Fruit fly (Drosophila melanogaster) whole organism, embryonic: ENCODE measurements around the gene CG8870.
A peak's percentile ranks its signal among the peaks of the same experiment; 100 is the strongest.

ENCODE experiments used
- B-H2 ChIP-seq: fragments of 200-800 bp; sonication (Bioruptor generic); optimal IDR thresholded peaks from 2 replicates; lab custom pipeline; 2018; ENCODE audit warnings: missing biosample characterization, mild to moderate bottlenecking, missing genetic modification characterization
- BEAF-32 ChIP-seq: fragments of 200-800 bp; sonication (Bioruptor generic); optimal IDR thresholded peaks from 3 replicates; lab custom pipeline; 2017; ENCODE audit warnings: missing biosample characterization, missing genetic modification characterization, mild to moderate bottlenecking, moderate library complexity, missing genetic modification reagents
- CG1024 ChIP-seq: fragments of 200-800 bp; sonication (Bioruptor generic); IDR thresholded peaks from 2 replicates; pipeline ENCODE4 v1.3.6; 2022; ENCODE audit warnings: missing biosample characterization, missing genetic modification characterization
- CG10462 ChIP-seq: fragments of 200-800 bp; sonication (Bioruptor generic); optimal IDR thresholded peaks from 2 replicates; lab custom pipeline; 2016; ENCODE audit warnings: missing biosample characterization, missing genetic modification characterization
- CG14050 ChIP-seq: fragments of 200-800 bp; sonication (Bioruptor generic); IDR thresholded peaks from 3 replicates; pipeline ENCODE4 v1.3.6; 2022; ENCODE audit warnings: missing biosample characterization, missing genetic modification characterization
- CG1647 ChIP-seq: fragments of 200-800 bp; sonication (Bioruptor generic); optimal IDR thresholded peaks from 3 replicates; lab custom pipeline; 2016; ENCODE audit warnings: missing biosample characterization, missing genetic modification characterization
- CG16813 ChIP-seq: fragments of 200-800 bp; sonication (Bioruptor generic); IDR thresholded peaks from 3 replicates; pipeline ENCODE4 v1.3.6; 2022; ENCODE audit warnings: missing biosample characterization, missing genetic modification characterization; ENCODE audit not compliant: partially characterized antibody
- CG2202 ChIP-seq: fragments of 200-800 bp; sonication (Bioruptor generic); optimal IDR thresholded peaks from 2 replicates; lab custom pipeline; 2018; ENCODE audit warnings: missing biosample characterization, mild to moderate bottlenecking, missing genetic modification characterization
- CG30431 ChIP-seq: fragments of 200-800 bp; sonication (Bioruptor generic); optimal IDR thresholded peaks from 2 replicates; lab custom pipeline; 2017; ENCODE audit warnings: missing biosample characterization, missing genetic modification characterization
- CG34376 ChIP-seq: fragments of 200-800 bp; sonication (Bioruptor generic); optimal IDR thresholded peaks from 2 replicates; lab custom pipeline; 2018; ENCODE audit warnings: missing biosample characterization, mild to moderate bottlenecking, missing genetic modification characterization
- CG4730 ChIP-seq: fragments of 200-800 bp; sonication (Bioruptor generic); IDR thresholded peaks from 2 replicates; pipeline ENCODE4 v1.3.6; 2022; ENCODE audit warnings: missing biosample characterization, missing genetic modification characterization
- CG4820 ChIP-seq: fragments of 200-800 bp; sonication (Bioruptor generic); optimal IDR thresholded peaks from 3 replicates; lab custom pipeline; 2016; ENCODE audit warnings: missing biosample characterization, missing genetic modification characterization
- CG7372 ChIP-seq: fragments of 200-800 bp; sonication (Bioruptor generic); IDR thresholded peaks from 2 replicates; pipeline ENCODE4 v1.3.6; 2022; ENCODE audit warnings: missing biosample characterization, missing genetic modification characterization
- CG8281 ChIP-seq: fragments of 200-800 bp; sonication (Bioruptor generic); optimal IDR thresholded peaks from 2 replicates; lab custom pipeline; 2018; ENCODE audit warnings: missing biosample characterization, mild to moderate bottlenecking, missing genetic modification characterization, moderate library complexity
- CG9215 ChIP-seq: fragments of 200-800 bp; sonication (Bioruptor generic); IDR thresholded peaks from 2 replicates; pipeline ENCODE4 v1.3.6; 2022; ENCODE audit warnings: missing biosample characterization, missing genetic modification characterization
- CG9817 ChIP-seq: fragments of 200-800 bp; sonication (Bioruptor generic); optimal IDR thresholded peaks from 2 replicates; lab custom pipeline; 2018; ENCODE audit warnings: missing biosample characterization, mild to moderate bottlenecking, missing genetic modification characterization, moderate library complexity
- Dref ChIP-seq: fragments of 200-800 bp; sonication (Bioruptor generic); IDR thresholded peaks from 2 replicates; pipeline ENCODE4 v1.3.6; 2022; ENCODE audit warnings: missing biosample characterization, missing genetic modification characterization
- Fer2 ChIP-seq: fragments of 200-800 bp; sonication (Bioruptor generic); optimal IDR thresholded peaks from 2 replicates; lab custom pipeline; 2018; ENCODE audit warnings: missing biosample characterization, mild to moderate bottlenecking, missing genetic modification characterization, moderate library complexity
- Fer3 ChIP-seq: fragments of 200-800 bp; sonication (Bioruptor generic); optimal IDR thresholded peaks from 2 replicates; lab custom pipeline; 2018; ENCODE audit warnings: missing biosample characterization, mild to moderate bottlenecking, missing genetic modification characterization, moderate library complexity
- Gug ChIP-seq: fragments of 200-800 bp; sonication (Bioruptor generic); IDR thresholded peaks from 4 replicates; pipeline ENCODE4 v1.3.6; 2022; ENCODE audit warnings: missing biosample characterization, missing genetic modification characterization
- HLH54F ChIP-seq: fragments of 200-800 bp; sonication (Bioruptor generic); optimal IDR thresholded peaks from 3 replicates; lab custom pipeline; 2016; ENCODE audit warnings: missing biosample characterization, missing genetic modification characterization
- HmgZ ChIP-seq: fragments of 200-800 bp; sonication (Bioruptor generic); optimal IDR thresholded peaks from 2 replicates; lab custom pipeline; 2018; ENCODE audit warnings: missing biosample characterization, mild to moderate bottlenecking, missing genetic modification characterization
- Hr39 ChIP-seq: fragments of >200 bp; optimal IDR thresholded peaks from 2 replicates; lab custom pipeline; 2017
- Hr51 ChIP-seq, 2 experiments: fragments of 200-800 bp; sonication (Bioruptor generic); optimal IDR thresholded peaks; 2 replicates in 1 of 2; 3 replicates in 1 of 2; lab custom pipeline; 2016 to 2018; ENCODE audit warnings: missing biosample characterization in 2 of 2, missing genetic modification characterization in 2 of 2, mild to moderate bottlenecking in 1 of 2, moderate library complexity in 1 of 2
- Lpt ChIP-seq: fragments of >200 bp; optimal IDR thresholded peaks from 2 replicates; lab custom pipeline; 2018; ENCODE audit warnings: missing biosample characterization, missing genetic modification characterization
- Mad ChIP-seq: fragments of 200-800 bp; sonication (Bioruptor generic); optimal IDR thresholded peaks from 2 replicates; lab custom pipeline; 2016; ENCODE audit warnings: missing biosample characterization, missing genetic modification characterization
- Meics ChIP-seq: fragments of 200-800 bp; sonication (Bioruptor generic); optimal IDR thresholded peaks from 2 replicates; lab custom pipeline; 2017; ENCODE audit warnings: missing biosample characterization, mild to moderate bottlenecking, missing genetic modification characterization
- Nf-YB ChIP-seq: fragments of 200-800 bp; sonication (Bioruptor generic); optimal IDR thresholded peaks from 3 replicates; lab custom pipeline; 2019; ENCODE audit warnings: missing biosample characterization, mild to moderate bottlenecking, missing genetic modification characterization, moderate library complexity
- Oaz ChIP-seq: fragments of 200-800 bp; sonication (Bioruptor generic); IDR thresholded peaks from 2 replicates; pipeline ENCODE4 v1.3.6; 2022; ENCODE audit warnings: missing biosample characterization, missing genetic modification characterization
- Ravus ChIP-seq: fragments of 200-800 bp; sonication (Bioruptor generic); IDR thresholded peaks from 2 replicates; pipeline ENCODE4 v1.3.6; 2022; ENCODE audit warnings: missing biosample characterization, missing genetic modification characterization
- Sry-δ ChIP-seq: fragments of 200-800 bp; sonication (Bioruptor generic); optimal IDR thresholded peaks from 2 replicates; lab custom pipeline; 2016; ENCODE audit warnings: missing biosample characterization, missing genetic modification characterization
- amos ChIP-seq: fragments of 200-800 bp; sonication (Bioruptor generic); IDR thresholded peaks from 2 replicates; pipeline ENCODE4 v1.3.6; 2022; ENCODE audit warnings: missing biosample characterization, missing genetic modification characterization; ENCODE audit not compliant: partially characterized antibody
- ara ChIP-seq: fragments of 200-800 bp; sonication (Bioruptor generic); IDR thresholded peaks from 2 replicates; pipeline ENCODE4 v1.3.6; 2022; ENCODE audit warnings: missing biosample characterization, missing genetic modification characterization
- bcd ChIP-seq: fragments of 200-800 bp; sonication (Bioruptor generic); optimal IDR thresholded peaks from 2 replicates; lab custom pipeline; 2017; ENCODE audit warnings: missing biosample characterization, mild to moderate bottlenecking, missing genetic modification characterization
- bsh ChIP-seq, 2 experiments: fragments of 200-800 bp; sonication (Bioruptor generic); optimal IDR thresholded peaks; 2 replicates each; lab custom pipeline; 2017 to 2018; ENCODE audit warnings: mild to moderate bottlenecking in 2 of 2, missing biosample characterization in 2 of 2, missing genetic modification characterization in 2 of 2, moderate library complexity in 1 of 2
- croc ChIP-seq: fragments of 200-800 bp; sonication (Bioruptor generic); conservative IDR thresholded peaks from 3 replicates; pipeline ENCODE4 v1.3.6; 2022; ENCODE audit warnings: missing biosample characterization, missing genetic modification characterization
- dan ChIP-seq: fragments of 200-800 bp; sonication (Bioruptor generic); IDR thresholded peaks from 2 replicates; pipeline ENCODE4 v1.3.6; 2022; ENCODE audit warnings: missing biosample characterization, missing genetic modification characterization
- dm ChIP-seq: fragments of 200-800 bp; sonication (Bioruptor generic); optimal IDR thresholded peaks from 3 replicates; lab custom pipeline; 2016; ENCODE audit warnings: missing biosample characterization, missing genetic modification characterization
- dmrt99B ChIP-seq: fragments of 200-800 bp; sonication (Bioruptor generic); optimal IDR thresholded peaks from 2 replicates; lab custom pipeline; 2018; ENCODE audit warnings: missing biosample characterization, mild to moderate bottlenecking, missing genetic modification characterization, moderate library complexity
- en ChIP-seq: fragments of 200-800 bp; sonication (Bioruptor generic); optimal IDR thresholded peaks from 2 replicates; lab custom pipeline; 2016; ENCODE audit warnings: missing biosample characterization, missing genetic modification characterization
- ewg ChIP-seq: fragments of 200-800 bp; sonication (Bioruptor generic); optimal IDR thresholded peaks from 3 replicates; lab custom pipeline; 2017; ENCODE audit warnings: mild to moderate bottlenecking, missing biosample characterization, missing genetic modification reagents, missing genetic modification characterization
- hb ChIP-seq: fragments of 200-800 bp; sonication (Bioruptor generic); IDR thresholded peaks from 3 replicates; pipeline ENCODE4 v1.3.6; 2022; ENCODE audit warnings: missing biosample characterization, missing genetic modification characterization; ENCODE audit not compliant: partially characterized antibody
- jing ChIP-seq: fragments of 200-800 bp; sonication (Bioruptor generic); optimal IDR thresholded peaks from 2 replicates; lab custom pipeline; 2018; ENCODE audit warnings: missing biosample characterization, mild to moderate bottlenecking, missing genetic modification characterization
- ken ChIP-seq: fragments of 200-800 bp; sonication (Bioruptor generic); IDR thresholded peaks from 3 replicates; pipeline ENCODE4 v1.3.6; 2022; ENCODE audit warnings: missing biosample characterization, missing genetic modification characterization
- prd ChIP-seq, 3 experiments: fragments of >200 bp in 2 of 3; fragments of 200-800 bp in 1 of 3; sonication (Bioruptor generic) in 1 of 3; optimal IDR thresholded peaks in 2 of 3; IDR thresholded peaks in 1 of 3; 2 replicates in 2 of 3; 3 replicates in 1 of 3; pipeline versions ENCODE4 v1.3.6 to Lab custom; 2017 to 2022; ENCODE audit warnings: missing biosample characterization in 1 of 3, missing genetic modification characterization in 1 of 3
- ro ChIP-seq: fragments of 200-800 bp; sonication (Bioruptor generic); IDR thresholded peaks from 2 replicates; pipeline ENCODE4 v1.3.6; 2022; ENCODE audit warnings: missing biosample characterization, missing genetic modification characterization
- unc-4 ChIP-seq: fragments of 200-800 bp; sonication (Bioruptor generic); IDR thresholded peaks from 2 replicates; pipeline ENCODE4 v1.3.6; 2022; ENCODE audit warnings: missing biosample characterization, missing genetic modification characterization; ENCODE audit not compliant: partially characterized antibody
- zfh2 ChIP-seq: fragments of 200-800 bp; sonication (Bioruptor generic); optimal IDR thresholded peaks from 2 replicates; lab custom pipeline; 2016; ENCODE audit warnings: missing biosample characterization, missing genetic modification characterization

CG8870 gene

DNA sequence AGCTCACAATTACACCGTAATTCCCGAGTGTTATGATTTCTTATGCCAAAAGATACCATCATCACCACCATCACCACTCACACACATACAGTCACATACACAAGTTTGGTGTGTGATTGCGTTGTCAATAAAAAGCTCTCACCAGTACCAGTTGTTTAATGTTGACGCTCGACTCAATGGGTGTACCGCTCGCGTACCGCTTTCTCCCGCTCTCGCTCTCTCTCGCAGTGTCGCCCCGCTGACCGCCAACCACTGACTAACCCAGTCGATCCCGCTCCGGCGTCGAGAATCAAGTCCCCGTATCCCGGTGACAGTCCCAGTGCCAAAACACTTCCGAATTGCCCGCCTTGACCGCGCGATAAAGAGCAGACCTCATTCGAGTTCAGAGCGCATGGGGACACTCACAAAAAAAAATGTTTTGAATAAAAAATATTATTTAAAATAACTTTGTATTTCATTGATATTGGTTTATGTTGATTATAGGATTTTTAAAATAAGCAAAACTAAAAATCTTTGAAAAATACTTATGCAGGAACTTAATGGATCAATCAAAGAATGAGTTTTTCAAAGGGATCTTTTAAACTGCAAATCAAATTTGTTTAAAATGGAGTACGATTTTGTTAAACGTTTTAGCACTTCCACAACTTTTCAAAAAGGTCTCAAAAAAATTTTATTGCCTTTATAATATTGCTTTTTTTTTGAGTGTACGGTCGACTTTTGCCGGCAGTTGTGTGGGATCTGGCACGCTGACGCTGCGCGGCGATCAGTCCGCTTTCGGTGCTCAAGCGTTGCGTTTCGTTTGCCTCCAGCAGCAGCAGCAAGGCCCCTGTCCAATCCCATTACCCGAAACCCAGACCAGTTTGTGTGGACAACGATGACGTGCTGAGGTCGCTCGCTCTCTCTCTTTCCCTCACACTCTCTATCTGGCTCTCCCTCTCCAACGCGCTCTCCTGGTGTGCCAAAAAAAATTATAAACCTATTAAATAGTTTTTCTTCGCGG is 15.2 kb upstream of the CG8870 start, which contains the start of gene Dic1 (continued):
- no peak for TF ChIP-seq dan (GFP tag; lab: Robert Waterston, UW)
- TF ChIP-seq Ravus (GFP tag; lab: Robert Waterston, UW) = peak; percentile 69
- TF ChIP-seq Hr39 (lab: Kevin White, UChicago) = no peak
- peak; percentile 99 for TF ChIP-seq bcd (GFP tag; lab: Kevin White, UChicago)
- peak; percentile 84 for TF ChIP-seq dm (GFP tag; lab: Kevin White, UChicago)
- TF ChIP-seq ara = peak; percentile 79
- peak; percentile 92 for TF ChIP-seq CG9215
- peak; percentile 90 for TF ChIP-seq B-H2 (GFP tag; lab: Kevin White, UChicago)
- TF ChIP-seq Meics (GFP tag; lab: Kevin White, UChicago) = peak; percentile 98
- TF ChIP-seq Sry-δ (GFP tag; lab: Kevin White, UChicago) = peak; percentile 46
- peak; percentile 86 for TF ChIP-seq Oaz (GFP tag; lab: Robert Waterston, UW)
- TF ChIP-seq HLH54F (GFP tag; lab: Kevin White, UChicago) = peak; percentile 93
- TF ChIP-seq unc-4 (GFP tag; lab: Robert Waterston, UW) = no peak
- no peak; the same call in 1 of the 2 replicates for TF ChIP-seq amos (GFP tag; lab: Robert Waterston, UW)
- TF ChIP-seq croc (GFP tag; lab: Robert Waterston, UW) = peak; percentile 79
- TF ChIP-seq CG1647 = peak; percentile 76
- peak; percentile 74; the same call in 3 of the 4 replicates for TF ChIP-seq Gug (GFP tag; lab: Robert Waterston, UW)
- peak; percentile 92 for TF ChIP-seq CG7372 (GFP tag; lab: Robert Waterston, UW)
- TF ChIP-seq Lpt (GFP tag; lab: Kevin White, UChicago) = no peak
- peak; percentile 91 for TF ChIP-seq Mad (GFP tag; lab: Kevin White, UChicago)
- TF ChIP-seq CG4730 = peak; percentile 81
- peak; percentile 85 for TF ChIP-seq jing (GFP tag; lab: Kevin White, UChicago)
- peak; percentile 95 for TF ChIP-seq Fer2 (tag; lab: Kevin White, UChicago)
- TF ChIP-seq zfh2 = peak; percentile 95
- TF ChIP-seq bsh (GFP tag; optimal IDR thresholded peaks at IDR 0.05; lab: Kevin White, UChicago) = peak; percentile 85 to 96
- peak; percentile 93 for TF ChIP-seq CG30431
- peak; percentile 97 for TF ChIP-seq Fer3 (tag; lab: Kevin White, UChicago)
- TF ChIP-seq Dref (GFP tag; lab: Robert Waterston, UW) = no peak
- peak; percentile 93 for TF ChIP-seq ewg (GFP tag; lab: Kevin White, UChicago)
- TF ChIP-seq CG16813 (GFP tag; lab: Robert Waterston, UW) = no peak
- TF ChIP-seq CG2202 (tag; lab: Kevin White, UChicago) = peak; percentile 89
- TF ChIP-seq CG4820 (GFP tag; lab: Kevin White, UChicago) = peak; percentile 97
- TF ChIP-seq CG1024 (GFP tag; lab: Robert Waterston, UW) = peak; percentile 77
- peak; percentile 84; the same call in 2 of the 3 replicates for TF ChIP-seq ken (GFP tag; lab: Robert Waterston, UW)
- no peak for TF ChIP-seq hb (GFP tag; lab: Robert Waterston, UW)
- TF ChIP-seq CG14050 (GFP tag; lab: Robert Waterston, UW) = peak; percentile 87
- TF ChIP-seq HmgZ (tag; lab: Kevin White, UChicago) = peak; percentile 88
- TF ChIP-seq prd (optimal IDR thresholded peaks at IDR 0.05; lab: Kevin White, UChicago) = no peak
- TF ChIP-seq prd (GFP tag; IDR thresholded peaks at IDR 0.05; lab: Robert Waterston, UW) = peak; percentile 92
- peak; percentile 98 for TF ChIP-seq dmrt99B (tag; lab: Kevin White, UChicago)
- peak; percentile 86 for TF ChIP-seq Nf-YB (GFP tag; lab: Kevin White, UChicago)
- TF ChIP-seq CG34376 (GFP tag; lab: Kevin White, UChicago) = peak; percentile 91
- no peak for TF ChIP-seq BEAF-32
- peak; percentile 74 for TF ChIP-seq ro (GFP tag; lab: Robert Waterston, UW)
- TF ChIP-seq en (GFP tag; lab: Kevin White, UChicago) = peak; percentile 76
- TF ChIP-seq CG9817 (tag; lab: Kevin White, UChicago) = peak; percentile 95
- peak; percentile 87 for TF ChIP-seq CG8281 (tag; lab: Kevin White, UChicago)
- peak; percentile 94 for TF ChIP-seq CG10462 (GFP tag; lab: Kevin White, UChicago)
- peak; percentile 91 to 98 for TF ChIP-seq Hr51 (GFP tag; optimal IDR thresholded peaks at IDR 0.05; lab: Kevin White, UChicago)
